Worm (Caenorhabditis elegans): ENCODE data around the gene F10B5.2.

- TF ChIP-seq unc-130 (GFP tag; optimal IDR thresholded peaks at IDR 0.05) (no peak), hlh-26 (GFP tag; conservative IDR thresholded peaks at IDR 0.05) (no peak), nfya-1 (tag; optimal IDR thresholded peaks at IDR 0.05; ENCODE audit: borderline replicate concordance, insufficient read depth) (no peak), ets-4 (GFP tag; optimal IDR thresholded peaks at IDR 0.05) (no peak), aptf-3 (GFP tag; IDR thresholded peaks at IDR 0.05) (no peak), nhr-27 (tag; optimal IDR thresholded peaks at IDR 0.05) (no peak), ekl-4 (GFP tag; IDR thresholded peaks at IDR 0.05) (no peak), sptf-2 (GFP tag; optimal IDR thresholded peaks at IDR 0.05) (no peak), F57A8.1 (GFP tag; optimal IDR thresholded peaks at IDR 0.05) (no peak), Y95B8A.8 (GFP tag; IDR thresholded peaks at IDR 0.05) (no peak)
Observed at ce11 chrII:8177095-8177494, 32.5 kb downstream of the F10B5.2 start, which contains the start of gene acr-14.
